Worm (Caenorhabditis elegans) whole organism, L2 larva: ENCODE measurements around the gene str-143.

Source experiments
- ama-1 ChIP-seq: fragments of 150-350 bp; optimal IDR thresholded peaks from 2 replicates; lab custom pipeline; 2018; ENCODE audit warnings: inconsistent platforms
- blmp-1 ChIP-seq: sonication (generic microtip); optimal IDR thresholded peaks from 2 replicates; lab custom pipeline; 2017; ENCODE audit warnings: missing genetic modification characterization, mild to moderate bottlenecking, missing compliant biosample characterization, antibody characterized with exemption, moderate library complexity; ENCODE audit not compliant: insufficient read depth
- ceh-82 ChIP-seq: fragments of 150-350 bp; optimal IDR thresholded peaks from 2 replicates; lab custom pipeline; 2014; ENCODE audit warnings: missing biosample characterization, missing genetic modification characterization
- elt-1 ChIP-seq: fragments of 150-350 bp; optimal IDR thresholded peaks from 2 replicates; lab custom pipeline; 2014; ENCODE audit warnings: missing biosample characterization, missing genetic modification characterization
- unc-39 ChIP-seq: fragments of 150-350 bp; optimal IDR thresholded peaks from 2 replicates; lab custom pipeline; 2014; ENCODE audit warnings: missing biosample characterization, missing genetic modification characterization
- unc-62 ChIP-seq: fragments of 150-350 bp; optimal IDR thresholded peaks from 2 replicates; lab custom pipeline; 2014; ENCODE audit warnings: missing biosample characterization, missing genetic modification reagents, missing genetic modification characterization
- ztf-4 ChIP-seq: fragments of 150-350 bp; optimal IDR thresholded peaks from 2 replicates; lab custom pipeline; 2014; ENCODE audit warnings: missing biosample characterization, missing genetic modification characterization

DNA sequence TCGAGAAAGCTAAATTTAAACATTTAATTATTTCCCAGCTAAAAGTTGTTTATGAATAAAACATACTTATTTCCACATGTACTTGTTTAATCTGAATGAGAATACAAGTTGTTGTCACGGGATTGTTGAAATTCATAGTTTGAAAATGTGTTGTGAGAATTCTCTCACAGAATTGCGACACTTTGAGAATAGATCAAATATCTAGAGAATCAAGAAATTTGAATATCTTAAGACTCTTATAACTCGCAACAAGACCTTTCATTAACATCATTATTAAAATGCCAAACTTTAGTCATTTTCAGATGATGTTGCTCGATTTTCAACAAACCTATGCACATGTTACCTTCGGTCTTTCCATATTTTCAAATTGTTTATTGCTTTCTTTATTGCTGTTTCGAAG, 33.4 kb upstream of the str-143 start, which contains the start of gene str-90:
- no peak for TF ChIP-seq elt-1 (tag; lab: Kevin White, UChicago)
- TF ChIP-seq ceh-82 (tag; lab: Kevin White, UChicago), result no peak
- TF ChIP-seq ama-1 (lab: Kevin White, UChicago), result no peak
- no peak for TF ChIP-seq ztf-4 (tag; lab: Kevin White, UChicago)
- TF ChIP-seq blmp-1, result no peak
- no peak for TF ChIP-seq unc-39 (tag; lab: Kevin White, UChicago)
- TF ChIP-seq unc-62, result no peak
